Worm (Caenorhabditis elegans) whole organism, dauer: ENCODE data around the gene Y55F3AM.5.

Experiments
- unc-62 ChIP-seq: sonication (generic microtip); optimal IDR thresholded peaks from 2 replicates; lab custom pipeline; 2017; ENCODE audit warnings: missing biosample characterization, missing genetic modification reagents, missing genetic modification characterization

The Y55F3AM.5 gene

ce11 chrIV:998914-999313 is at the start of gene Y55F3AM.5:
Gene Y55F3AM.5 (plus strand): TSS chrIV:999214.
- no peak for TF ChIP-seq unc-62 (GFP tag; lab: Kevin White, UChicago)

ce11 chrIV:949940-950592 is 48.9 kb upstream of the Y55F3AM.5 start:
- TF ChIP-seq unc-62 (GFP tag; lab: Kevin White, UChicago), result no peak

- no peak for TF ChIP-seq unc-62 (GFP tag; lab: Kevin White, UChicago)
These were observed 47.4 kb upstream of the Y55F3AM.5 start for ce11 chrIV:951569-951968.

ce11 chrIV:953136-953535 is 45.9 kb upstream of the Y55F3AM.5 start:
- no peak for TF ChIP-seq unc-62 (GFP tag; lab: Kevin White, UChicago)

ce11 chrIV:957820-958219 is 41.2 kb upstream of the Y55F3AM.5 start:
- no peak for TF ChIP-seq unc-62 (GFP tag; lab: Kevin White, UChicago)

ce11 chrIV:959221-959620 is 39.8 kb upstream of the Y55F3AM.5 start, which contains the start of gene plx-1:
Gene plx-1 (plus strand): TSS chrIV:959521.
- no peak for TF ChIP-seq unc-62 (GFP tag; lab: Kevin White, UChicago)

ce11 chrIV:960177-960576 is 38.8 kb upstream of the Y55F3AM.5 start:
- no peak for TF ChIP-seq unc-62 (GFP tag; lab: Kevin White, UChicago)

- no peak for TF ChIP-seq unc-62 (GFP tag; lab: Kevin White, UChicago)
These were observed 37.2 kb upstream of the Y55F3AM.5 start for ce11 chrIV:961862-962261.

ce11 chrIV:971122-971521 is 27.9 kb upstream of the Y55F3AM.5 start:
- no peak for TF ChIP-seq unc-62 (GFP tag; lab: Kevin White, UChicago)

ce11 chrIV:972401-972800 is 26.6 kb upstream of the Y55F3AM.5 start:
- TF ChIP-seq unc-62 (GFP tag; lab: Kevin White, UChicago), result no peak

ce11 chrIV:972811-973428 is 26.1 kb upstream of the Y55F3AM.5 start:
- TF ChIP-seq unc-62 (GFP tag; lab: Kevin White, UChicago), result no peak

ce11 chrIV:976372-976771 is 22.6 kb upstream of the Y55F3AM.5 start:
- no peak for TF ChIP-seq unc-62 (GFP tag; lab: Kevin White, UChicago)

- no peak for TF ChIP-seq unc-62 (GFP tag; lab: Kevin White, UChicago)
These were observed 15.5 kb upstream of the Y55F3AM.5 start for ce11 chrIV:983558-983957.

ce11 chrIV:990352-990751 is 8.7 kb upstream of the Y55F3AM.5 start, which contains the start of gene egrh-2:
Gene egrh-2 (minus strand): TSS chrIV:990452.
- no peak for TF ChIP-seq unc-62 (GFP tag; lab: Kevin White, UChicago)

- TF ChIP-seq unc-62 (GFP tag; lab: Kevin White, UChicago), result no peak
These were observed 7.8 kb upstream of the Y55F3AM.5 start for ce11 chrIV:991181-991642.

- TF ChIP-seq unc-62 (GFP tag; lab: Kevin White, UChicago), result no peak
These were observed 7.2 kb upstream of the Y55F3AM.5 start, which contains the start of gene lep-2 for ce11 chrIV:991647-992400. Gene lep-2 (plus strand): TSS chrIV:992283.
